Worm (Caenorhabditis elegans): ENCODE measurements around the gene cutl-5.

The cutl-5 gene

ce11 chrII:7121762-7122292, 6.1 kb upstream of the cutl-5 start, which contains the start of gene F10E7.2 (continued):
- TF ChIP-seq F33H1.4 (GFP tag; IDR thresholded peaks at IDR 0.05) (peak; percentile 84), ceh-40 (GFP tag; IDR thresholded peaks at IDR 0.05) (no peak), unc-130 (GFP tag; optimal IDR thresholded peaks at IDR 0.05) (no peak), ceh-91 (GFP tag; IDR thresholded peaks at IDR 0.05) (no peak), snpc-4 (GFP tag; optimal IDR thresholded peaks at IDR 0.05) (no peak), snpc-4 (tag; optimal IDR thresholded peaks at IDR 0.05) (peak in 1 of 4 experiments; percentile 19), aptf-3 (GFP tag; IDR thresholded peaks at IDR 0.05) (no peak), snpc-1.3 (tag; optimal IDR thresholded peaks at IDR 0.05; ENCODE audit: insufficient read depth) (peak; percentile 68), xnd-1 (tag; optimal IDR thresholded peaks at IDR 0.05) (peak; percentile 66)

DNA sequence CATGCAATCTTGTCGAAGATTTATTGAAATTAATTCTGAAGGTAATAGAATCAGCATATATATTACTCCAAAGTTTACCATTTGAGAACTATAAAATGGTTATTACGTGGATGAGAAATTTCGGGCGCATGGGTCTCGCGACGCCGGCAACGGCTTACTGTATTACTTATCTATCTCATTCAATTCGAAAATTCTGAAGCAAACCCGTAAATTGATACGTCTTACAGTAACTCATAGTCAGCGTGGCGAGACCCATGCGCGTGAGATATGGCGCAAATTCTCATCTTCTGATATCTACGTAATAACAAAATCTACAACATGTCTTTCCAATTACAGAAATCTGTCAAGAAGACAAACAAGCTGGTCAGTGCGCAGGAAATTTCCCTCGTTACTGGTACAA, 3.8 kb upstream of the cutl-5 start:
- TF ChIP-seq ZK185.1 (tag; optimal IDR thresholded peaks at IDR 0.05; ENCODE audit: poor library complexity, severe bottlenecking) (no peak), nhr-80 (tag; optimal IDR thresholded peaks at IDR 0.05) (no peak), let-526 (GFP tag; IDR thresholded peaks at IDR 0.05) (no peak)

DNA sequence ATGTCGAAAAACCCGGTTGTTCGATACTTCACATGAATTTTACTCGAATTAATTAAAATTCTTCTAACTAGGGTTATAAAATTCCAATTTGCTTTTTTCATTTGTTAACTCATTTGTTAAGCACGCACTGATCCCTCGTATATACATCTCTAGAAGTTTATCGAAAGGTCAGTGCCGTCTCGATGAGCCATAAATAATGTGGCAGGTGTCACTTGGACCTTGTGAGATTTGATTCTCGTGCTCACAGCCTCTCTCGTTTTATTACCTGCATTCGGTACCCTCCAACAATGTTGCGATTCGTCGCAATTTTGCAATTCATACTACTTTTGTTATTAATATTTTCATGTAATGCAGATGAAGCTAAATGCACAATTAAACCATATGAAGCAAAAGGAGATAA, 644 bp upstream of the cutl-5 start, which contains the start of gene spon-1:
spon-1 (plus strand) TSS at position 208 of the 400 bp plus-strand sequence.
- TF ChIP-seq madf-3 (GFP tag; IDR thresholded peaks at IDR 0.05): no peak
- TF ChIP-seq cebp-1 (GFP tag; IDR thresholded peaks at IDR 0.05): no peak
- TF ChIP-seq cebp-1 (tag; optimal IDR thresholded peaks at IDR 0.05): no peak
- TF ChIP-seq unc-130 (GFP tag; optimal IDR thresholded peaks at IDR 0.05): no peak
- TF ChIP-seq pbrm-1 (GFP tag; IDR thresholded peaks at IDR 0.05): no peak
- no peak for TF ChIP-seq chd-7 (tag; optimal IDR thresholded peaks at IDR 0.05)
- no peak for TF ChIP-seq F10E7.11 (tag; optimal IDR thresholded peaks at IDR 0.05)
- TF ChIP-seq ZK185.1 (tag; optimal IDR thresholded peaks at IDR 0.05; ENCODE audit: poor library complexity, severe bottlenecking): no peak
- no peak for TF ChIP-seq akir-1 (GFP tag; optimal IDR thresholded peaks at IDR 0.05)
- TF ChIP-seq D2030.7 (GFP tag; IDR thresholded peaks at IDR 0.05): no peak
- TF ChIP-seq sptf-2 (GFP tag; optimal IDR thresholded peaks at IDR 0.05): no peak
- TF ChIP-seq ets-4 (GFP tag; optimal IDR thresholded peaks at IDR 0.05): no peak
- no peak for TF ChIP-seq ztf-22 (GFP tag; optimal IDR thresholded peaks at IDR 0.05)
- TF ChIP-seq ztf-18 (tag; optimal IDR thresholded peaks at IDR 0.05): no peak

ce11 chrII:7112780-7113179, 2.9 kb downstream of the cutl-5 start, which contains the start of gene F10E7.6:
Gene F10E7.6, plus strand, starts transcription at chrII:7113080.
- TF ChIP-seq Y56A3A.18 (GFP tag; IDR thresholded peaks at IDR 0.05): no peak
- TF ChIP-seq ztf-26 (tag; optimal IDR thresholded peaks at IDR 0.05): no peak
- TF ChIP-seq egl-44 (GFP tag; IDR thresholded peaks at IDR 0.05): no peak
- no peak for TF ChIP-seq gei-17 (GFP tag; optimal IDR thresholded peaks at IDR 0.05)
- no peak for TF ChIP-seq atf-7 (tag; optimal IDR thresholded peaks at IDR 0.05)
- no peak for TF ChIP-seq snpc-1.1 (tag; optimal IDR thresholded peaks at IDR 0.05; ENCODE audit: insufficient read depth)
- TF ChIP-seq nhr-120 (GFP tag; IDR thresholded peaks at IDR 0.05): no peak

ce11 chrII:7111657-7112049, 4.1 kb downstream of the cutl-5 start, which contains the start of gene F10E7.5:
Gene F10E7.5, plus strand, starts transcription at chrII:7111978.
- TF ChIP-seq snpc-4 (GFP tag; optimal IDR thresholded peaks at IDR 0.05) (no peak), snpc-4 (tag; optimal IDR thresholded peaks at IDR 0.05) (no peak), him-1 (tag; optimal IDR thresholded peaks at IDR 0.05) (peak; percentile 23), lsl-1 (GFP tag; optimal IDR thresholded peaks at IDR 0.05) (peak; percentile 74), F23B12.7 (tag; optimal IDR thresholded peaks at IDR 0.05; ENCODE audit: insufficient read depth) (peak; percentile 23), fkh-3 (tag; optimal IDR thresholded peaks at IDR 0.05) (no peak), lin-35 (GFP tag; optimal IDR thresholded peaks at IDR 0.05) (peak in 1 of 3 experiments; percentile 50), dox-1 (GFP tag; IDR thresholded peaks at IDR 0.05) (no peak), F33H1.4 (GFP tag; IDR thresholded peaks at IDR 0.05) (no peak), attf-3 (GFP tag; conservative IDR thresholded peaks at IDR 0.05) (peak; percentile 65), Y53F4B.3 (GFP tag; IDR thresholded peaks at IDR 0.05) (no peak)
